Fruit fly (Drosophila melanogaster) whole organism, embryonic: Measurements from ENCODE around the gene CG12362.

Experiments
- Adf1 ChIP-seq: fragments of 200-800 bp; sonication (Bioruptor generic); IDR thresholded peaks from 2 replicates; pipeline ENCODE4 v1.3.6; 2022; ENCODE audit warnings: missing biosample characterization, missing genetic modification characterization
- CG10979 ChIP-seq: fragments of 200-800 bp; sonication (Bioruptor generic); optimal IDR thresholded peaks from 2 replicates; lab custom pipeline; 2018; ENCODE audit warnings: missing biosample characterization, mild to moderate bottlenecking, missing genetic modification characterization, moderate library complexity
- CG11398 ChIP-seq: fragments of 200-800 bp; sonication (Bioruptor generic); optimal IDR thresholded peaks from 2 replicates; lab custom pipeline; 2016; ENCODE audit warnings: missing biosample characterization, missing genetic modification characterization
- CG12744 ChIP-seq: fragments of 200-800 bp; sonication (Bioruptor generic); optimal IDR thresholded peaks from 2 replicates; lab custom pipeline; 2016; ENCODE audit warnings: missing biosample characterization, missing genetic modification characterization
- CG13296 ChIP-seq: fragments of 200-800 bp; sonication (Bioruptor generic); optimal IDR thresholded peaks from 3 replicates; lab custom pipeline; 2018; ENCODE audit warnings: missing biosample characterization, mild to moderate bottlenecking, missing genetic modification characterization
- CG13424 ChIP-seq: fragments of 200-800 bp; sonication (Bioruptor generic); optimal IDR thresholded peaks from 2 replicates; lab custom pipeline; 2019; ENCODE audit warnings: missing biosample characterization, mild to moderate bottlenecking, missing genetic modification characterization, moderate library complexity
- CG13624 ChIP-seq: fragments of 200-800 bp; sonication (Bioruptor generic); optimal IDR thresholded peaks from 2 replicates; lab custom pipeline; 2016; ENCODE audit warnings: missing biosample characterization, missing genetic modification characterization
- CG1603 ChIP-seq: fragments of 200-800 bp; sonication (Bioruptor generic); optimal IDR thresholded peaks from 2 replicates; lab custom pipeline; 2019; ENCODE audit warnings: missing biosample characterization, mild to moderate bottlenecking, missing genetic modification characterization, moderate library complexity
- CG16815 ChIP-seq: fragments of 200-800 bp; sonication (Bioruptor generic); optimal IDR thresholded peaks from 3 replicates; lab custom pipeline; 2017; ENCODE audit warnings: missing biosample characterization, mild to moderate bottlenecking, missing genetic modification characterization
- CG17612 ChIP-seq: fragments of 200-800 bp; sonication (Bioruptor generic); IDR thresholded peaks from 2 replicates; pipeline ENCODE4 v1.3.6; 2022; ENCODE audit warnings: missing biosample characterization, missing genetic modification characterization
- CG4854 ChIP-seq: fragments of 200-800 bp; sonication (Bioruptor generic); optimal IDR thresholded peaks from 2 replicates; lab custom pipeline; 2016; ENCODE audit warnings: missing biosample characterization, missing genetic modification characterization, inconsistent platforms
- CG5953 ChIP-seq: fragments of 200-800 bp; sonication (Bioruptor generic); IDR thresholded peaks from 2 replicates; pipeline ENCODE4 v1.3.6; 2022; ENCODE audit warnings: missing biosample characterization, missing genetic modification characterization
- CG6689 ChIP-seq: fragments of 200-800 bp; sonication (Bioruptor generic); IDR thresholded peaks from 2 replicates; pipeline ENCODE4 v1.3.6; 2022; ENCODE audit warnings: missing biosample characterization, missing genetic modification characterization
- CG7271 ChIP-seq: fragments of 200-800 bp; sonication (Bioruptor generic); optimal IDR thresholded peaks from 2 replicates; lab custom pipeline; 2018; ENCODE audit warnings: missing biosample characterization, mild to moderate bottlenecking, missing genetic modification characterization, moderate library complexity
- CG7357 ChIP-seq: fragments of 200-800 bp; sonication (Bioruptor generic); IDR thresholded peaks from 3 replicates; pipeline ENCODE4 v1.3.6; 2022; ENCODE audit warnings: missing biosample characterization, missing genetic modification characterization
- CTCF ChIP-seq: fragments of 200-800 bp; sonication (Bioruptor generic); optimal IDR thresholded peaks from 2 replicates; lab custom pipeline; 2017; ENCODE audit warnings: missing biosample characterization, mild to moderate bottlenecking, missing genetic modification characterization, moderate library complexity
- Eip74EF ChIP-seq, 2 experiments: fragments of 200-800 bp in 1 of 2; fragments of >200 bp in 1 of 2; sonication (Bioruptor generic) in 1 of 2; optimal IDR thresholded peaks; 2 replicates each; lab custom pipeline; 2017 to 2019; ENCODE audit warnings: missing biosample characterization in 2 of 2, missing genetic modification characterization in 2 of 2, mild to moderate bottlenecking in 1 of 2, moderate library complexity in 1 of 2
- Elba2 ChIP-seq: fragments of 200-800 bp; sonication (Bioruptor generic); optimal IDR thresholded peaks from 3 replicates; lab custom pipeline; 2016; ENCODE audit warnings: missing biosample characterization, missing genetic modification characterization
- HHEX ChIP-seq: fragments of 200-800 bp; sonication (Bioruptor generic); optimal IDR thresholded peaks from 3 replicates; lab custom pipeline; 2017; ENCODE audit warnings: missing biosample characterization, mild to moderate bottlenecking, missing genetic modification characterization, missing genetic modification reagents
- Jarid2 ChIP-seq: fragments of 200-800 bp; sonication (Bioruptor generic); optimal IDR thresholded peaks from 3 replicates; lab custom pipeline; 2017; ENCODE audit warnings: mild to moderate bottlenecking, missing biosample characterization, missing genetic modification reagents, missing genetic modification characterization
- Kr ChIP-seq: fragments of 200-800 bp; sonication (Bioruptor generic); optimal IDR thresholded peaks from 2 replicates; lab custom pipeline; 2017; ENCODE audit warnings: missing biosample characterization, mild to moderate bottlenecking, missing genetic modification characterization
- MTF-1 ChIP-seq: fragments of 200-800 bp; sonication (Bioruptor generic); optimal IDR thresholded peaks from 2 replicates; lab custom pipeline; 2018; ENCODE audit warnings: missing biosample characterization, mild to moderate bottlenecking, missing genetic modification characterization, borderline replicate concordance
- Med ChIP-seq: fragments of 200-800 bp; sonication (Bioruptor generic); peaks from one replicate; lab custom pipeline; 2016; ENCODE audit warnings: missing biosample characterization, missing genetic modification characterization, mild to moderate bottlenecking, inconsistent platforms, moderate library complexity
- Usf ChIP-seq: fragments of 200-800 bp; sonication (Bioruptor generic); optimal IDR thresholded peaks from 2 replicates; lab custom pipeline; 2017; ENCODE audit warnings: missing genotype, missing biosample characterization, missing genetic modification characterization
- bcd ChIP-seq: fragments of 200-800 bp; sonication (Bioruptor generic); optimal IDR thresholded peaks from 2 replicates; lab custom pipeline; 2017; ENCODE audit warnings: missing biosample characterization, mild to moderate bottlenecking, missing genetic modification characterization
- caup ChIP-seq: fragments of 200-800 bp; sonication (Bioruptor generic); optimal IDR thresholded peaks from 3 replicates; lab custom pipeline; 2017; ENCODE audit warnings: missing biosample characterization, mild to moderate bottlenecking, missing genetic modification characterization, moderate library complexity; ENCODE audit not compliant: severe bottlenecking
- cg ChIP-seq: fragments of 200-800 bp; sonication (Bioruptor generic); optimal IDR thresholded peaks from 3 replicates; lab custom pipeline; 2019; ENCODE audit warnings: missing biosample characterization, mild to moderate bottlenecking, missing genetic modification characterization, moderate library complexity
- exex ChIP-seq: fragments of 200-800 bp; sonication (Bioruptor generic); optimal IDR thresholded peaks from 4 replicates; lab custom pipeline; 2018; ENCODE audit warnings: missing biosample characterization, mild to moderate bottlenecking, missing genetic modification characterization, moderate library complexity
- gce ChIP-seq: fragments of 200-800 bp; sonication (Bioruptor generic); IDR thresholded peaks from 3 replicates; pipeline ENCODE4 v1.3.6; 2022; ENCODE audit warnings: missing biosample characterization, missing genetic modification characterization
- grau ChIP-seq: fragments of 200-800 bp; optimal IDR thresholded peaks from 3 replicates; lab custom pipeline; 2019; ENCODE audit warnings: missing biosample characterization, mild to moderate bottlenecking, missing genetic modification characterization, moderate library complexity
- gro ChIP-seq: fragments of 200-800 bp; sonication (Bioruptor generic); optimal IDR thresholded peaks from 2 replicates; lab custom pipeline; 2016; ENCODE audit warnings: missing biosample characterization, missing genetic modification characterization
- ind ChIP-seq: fragments of 200-800 bp; sonication (Bioruptor generic); optimal IDR thresholded peaks from 3 replicates; lab custom pipeline; 2016; ENCODE audit warnings: missing biosample characterization, missing genetic modification characterization
- jing ChIP-seq: fragments of 200-800 bp; sonication (Bioruptor generic); optimal IDR thresholded peaks from 2 replicates; lab custom pipeline; 2018; ENCODE audit warnings: missing biosample characterization, mild to moderate bottlenecking, missing genetic modification characterization
- jumu ChIP-seq: fragments of 200-800 bp; sonication (Bioruptor generic); optimal IDR thresholded peaks from 3 replicates; lab custom pipeline; 2016; ENCODE audit warnings: missing biosample characterization, missing genetic modification characterization
- kni ChIP-seq: fragments of 200-800 bp; sonication (Bioruptor generic); optimal IDR thresholded peaks from 3 replicates; lab custom pipeline; 2017; ENCODE audit warnings: mild to moderate bottlenecking, missing biosample characterization, missing genetic modification reagents, missing genetic modification characterization
- lilli ChIP-seq: fragments of 200-800 bp; sonication (Bioruptor generic); optimal IDR thresholded peaks from 3 replicates; lab custom pipeline; 2016; ENCODE audit warnings: missing biosample characterization, missing genetic modification characterization
- mirr ChIP-seq: fragments of 200-800 bp; sonication (Bioruptor generic); optimal IDR thresholded peaks from 3 replicates; lab custom pipeline; 2018; ENCODE audit warnings: missing biosample characterization, mild to moderate bottlenecking, missing genetic modification characterization
- nau ChIP-seq: fragments of 200-800 bp; sonication (Bioruptor generic); optimal IDR thresholded peaks from 3 replicates; lab custom pipeline; 2017; ENCODE audit warnings: missing biosample characterization, mild to moderate bottlenecking, missing genetic modification characterization, missing genetic modification reagents
- pros ChIP-seq: fragments of 200-800 bp; sonication (Bioruptor generic); optimal IDR thresholded peaks from 3 replicates; lab custom pipeline; 2019; ENCODE audit warnings: missing biosample characterization, mild to moderate bottlenecking, missing genetic modification characterization, moderate library complexity
- psq ChIP-seq: fragments of 200-800 bp; sonication (Bioruptor generic); optimal IDR thresholded peaks from 2 replicates; lab custom pipeline; 2017; ENCODE audit warnings: missing biosample characterization, missing genetic modification characterization
- row ChIP-seq: fragments of 200-800 bp; sonication (Bioruptor generic); IDR thresholded peaks from 3 replicates; pipeline ENCODE4 v1.3.6; 2022; ENCODE audit warnings: missing biosample characterization, missing genetic modification characterization
- sc ChIP-seq, 3 experiments: fragments of >200 bp in 2 of 3; fragments of 200-800 bp in 1 of 3; sonication (Bioruptor generic) in 1 of 3; optimal IDR thresholded peaks; 2 replicates in 2 of 3; 3 replicates in 1 of 3; lab custom pipeline; 2017; ENCODE audit warnings: mild to moderate bottlenecking in 1 of 3, missing biosample characterization in 1 of 3, missing genetic modification characterization in 1 of 3, missing genetic modification reagents in 1 of 3
- sd ChIP-seq: fragments of 200-800 bp; sonication (Bioruptor generic); optimal IDR thresholded peaks from 3 replicates; lab custom pipeline; 2018; ENCODE audit warnings: missing biosample characterization, mild to moderate bottlenecking, missing genetic modification characterization, moderate library complexity
- sens ChIP-seq: fragments of 200-800 bp; sonication (Bioruptor generic); peaks from one replicate; lab custom pipeline; 2016; ENCODE audit warnings: missing biosample characterization, missing genetic modification characterization
- sisA ChIP-seq: fragments of 200-800 bp; sonication (Bioruptor generic); IDR thresholded peaks from 2 replicates; pipeline ENCODE4 v1.3.6; 2022; ENCODE audit warnings: missing biosample characterization, missing genetic modification characterization
- slbo ChIP-seq: fragments of 200-800 bp; sonication (Bioruptor generic); IDR thresholded peaks from 2 replicates; pipeline ENCODE4 v1.3.6; 2022; ENCODE audit warnings: missing biosample characterization, missing genetic modification characterization
- sqz ChIP-seq: fragments of 200-800 bp; sonication (Bioruptor generic); optimal IDR thresholded peaks from 3 replicates; lab custom pipeline; 2018; ENCODE audit warnings: missing biosample characterization, mild to moderate bottlenecking, missing genetic modification characterization
- tap ChIP-seq: fragments of 200-800 bp; optimal IDR thresholded peaks from 3 replicates; lab custom pipeline; 2019; ENCODE audit warnings: missing biosample characterization, mild to moderate bottlenecking, missing genetic modification characterization, moderate library complexity
- zf30C ChIP-seq: fragments of 200-800 bp; sonication (Bioruptor generic); optimal IDR thresholded peaks from 3 replicates; lab custom pipeline; 2018; ENCODE audit warnings: missing biosample characterization, mild to moderate bottlenecking, missing genetic modification characterization
- zfh1 ChIP-seq: fragments of 200-800 bp; sonication (Bioruptor generic); IDR thresholded peaks from 3 replicates; pipeline ENCODE4 v1.3.6; 2022; ENCODE audit warnings: missing biosample characterization, missing genetic modification characterization

Gene CG12362

DNA sequence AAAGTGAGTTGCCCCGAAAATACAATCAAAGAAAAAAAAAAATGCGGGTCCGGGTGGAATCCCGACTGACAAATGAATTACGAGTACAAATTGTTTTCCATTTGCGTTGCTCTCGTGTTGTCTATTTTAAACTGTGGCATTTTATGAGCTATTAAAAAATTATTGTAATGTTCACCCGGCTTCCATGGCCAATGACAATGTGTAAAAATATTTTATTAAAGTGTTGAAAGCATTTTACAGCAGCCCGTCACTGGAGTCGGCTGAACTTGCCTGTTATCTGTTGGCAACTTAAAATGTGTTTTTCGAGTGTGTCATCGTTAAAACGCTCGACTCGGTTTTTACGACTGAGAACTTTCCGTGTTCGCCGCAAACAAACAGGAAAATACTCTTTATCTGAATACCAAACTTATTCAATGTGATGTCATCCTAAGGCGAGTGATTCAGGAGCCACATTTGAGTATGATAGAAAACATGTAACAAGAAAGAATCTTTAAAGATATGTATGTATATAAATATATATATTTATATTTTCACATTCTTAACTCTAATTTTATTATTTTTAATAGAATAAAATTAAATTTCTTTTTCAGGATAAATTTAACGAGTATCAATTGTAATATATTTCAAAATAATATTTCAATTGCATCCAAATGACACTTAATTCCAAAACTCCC lies 19.9 kb upstream of the CG12362 start:
- no peak for TF ChIP-seq mirr
- TF ChIP-seq grau, result peak; percentile 0
- TF ChIP-seq Usf (GFP tag; lab: Kevin White, UChicago), result no peak
- no peak for TF ChIP-seq CG13296 (GFP tag; lab: Kevin White, UChicago)
- TF ChIP-seq HHEX (GFP tag; lab: Kevin White, UChicago), result no peak
- no peak for TF ChIP-seq jing (GFP tag; lab: Kevin White, UChicago)
- no peak for TF ChIP-seq CG1603
- TF ChIP-seq tap (tag; lab: Kevin White, UChicago), result no peak
- no peak for TF ChIP-seq caup (GFP tag; lab: Kevin White, UChicago)
- TF ChIP-seq CG12744 (GFP tag; lab: Kevin White, UChicago), result no peak
- TF ChIP-seq CG16815 (GFP tag; lab: Kevin White, UChicago), result no peak
- no peak for TF ChIP-seq bcd (GFP tag; lab: Kevin White, UChicago)
- TF ChIP-seq CTCF (GFP tag; lab: Kevin White, UChicago), result no peak
- TF ChIP-seq sd, result no peak
- no peak for TF ChIP-seq sc (optimal IDR thresholded peaks at IDR 0.05; lab: Kevin White, UChicago)
- peak; percentile 4 for TF ChIP-seq sc (GFP tag; optimal IDR thresholded peaks at IDR 0.05; lab: Kevin White, UChicago)
- TF ChIP-seq psq, result no peak
- no peak for TF ChIP-seq slbo (GFP tag; lab: Robert Waterston, UW)
- no peak for TF ChIP-seq kni (GFP tag; lab: Kevin White, UChicago)
- no peak for TF ChIP-seq CG11398
- TF ChIP-seq Adf1 (GFP tag; lab: Robert Waterston, UW), result no peak
- TF ChIP-seq jumu (GFP tag; lab: Kevin White, UChicago), result no peak
- TF ChIP-seq zf30C (GFP tag; lab: Kevin White, UChicago), result no peak
- no peak for TF ChIP-seq CG5953 (GFP tag; lab: Robert Waterston, UW)
- peak; percentile 21 for TF ChIP-seq sens
- no peak for TF ChIP-seq Elba2 (GFP tag; lab: Kevin White, UChicago)
- TF ChIP-seq nau, result no peak
- TF ChIP-seq Med (GFP tag; lab: Kevin White, UChicago), result no peak
- TF ChIP-seq gro, result no peak
- TF ChIP-seq lilli (GFP tag; lab: Kevin White, UChicago), result no peak
- TF ChIP-seq cg (GFP tag; lab: Kevin White, UChicago), result no peak
- TF ChIP-seq CG13624 (GFP tag; lab: Kevin White, UChicago), result no peak
- TF ChIP-seq Eip74EF (GFP tag; optimal IDR thresholded peaks at IDR 0.05; lab: Kevin White, UChicago), result no peak
- TF ChIP-seq CG10979 (tag; lab: Kevin White, UChicago), result peak; percentile 38
- TF ChIP-seq CG6689 (GFP tag; lab: Robert Waterston, UW), result no peak
- TF ChIP-seq CG7357 (GFP tag; lab: Robert Waterston, UW), result no peak
- no peak for TF ChIP-seq Jarid2 (GFP tag; lab: Kevin White, UChicago)
- no peak for TF ChIP-seq CG4854 (GFP tag; lab: Kevin White, UChicago)
- no peak for TF ChIP-seq CG7271 (tag; lab: Kevin White, UChicago)
- TF ChIP-seq zfh1 (GFP tag; lab: Robert Waterston, UW), result no peak
- 0 out of 3 replicates have a peak, but pooled peaks have one; percentile 25 for TF ChIP-seq row (GFP tag; lab: Robert Waterston, UW)
- TF ChIP-seq exex (tag; lab: Kevin White, UChicago), result no peak
- no peak for TF ChIP-seq Kr
- no peak for TF ChIP-seq sqz (GFP tag; lab: Kevin White, UChicago)
- no peak for TF ChIP-seq CG17612
- TF ChIP-seq ind (GFP tag; lab: Kevin White, UChicago), result no peak
- TF ChIP-seq sisA (GFP tag; lab: Robert Waterston, UW), result no peak
- TF ChIP-seq MTF-1, result no peak
- TF ChIP-seq pros (GFP tag; lab: Kevin White, UChicago), result no peak
- TF ChIP-seq gce, result no peak
- TF ChIP-seq CG13424, result peak; percentile 14
